Worm (Caenorhabditis elegans) whole organism, early embryonic: ENCODE results near the gene F02D8.9.

Experiments used
- B0310.2 ChIP-seq: sonication (generic microtip); optimal IDR thresholded peaks from 2 replicates; lab custom pipeline; 2016; ENCODE audit warnings: mild to moderate bottlenecking, missing genetic modification characterization, missing compliant biosample characterization
- F13C5.2 ChIP-seq: sonication (generic microtip); optimal IDR thresholded peaks from 2 replicates; lab custom pipeline; 2017; ENCODE audit warnings: mild to moderate bottlenecking, missing genetic modification characterization, inconsistent platforms, missing compliant biosample characterization
- aly-1 ChIP-seq: sonication (generic microtip); optimal IDR thresholded peaks from 2 replicates; lab custom pipeline; 2016; ENCODE audit warnings: missing genetic modification characterization, missing compliant biosample characterization
- ama-1 ChIP-seq: fragments of 150-350 bp; optimal IDR thresholded peaks from 2 replicates; lab custom pipeline; 2014
- ceh-13 ChIP-seq: fragments of 200-800 bp; sonication (Bioruptor generic); optimal IDR thresholded peaks from 2 replicates; lab custom pipeline; 2018; ENCODE audit warnings: mild to moderate bottlenecking, missing genetic modification characterization, missing compliant biosample characterization
- ceh-36 ChIP-seq: sonication (generic microtip); optimal IDR thresholded peaks from 2 replicates; lab custom pipeline; 2016; ENCODE audit warnings: missing genetic modification characterization, inconsistent platforms, missing compliant biosample characterization
- ets-7 ChIP-seq: sonication (generic microtip); optimal IDR thresholded peaks from 2 replicates; lab custom pipeline; 2016; ENCODE audit warnings: missing genotype, missing genetic modification characterization, missing compliant biosample characterization
- flt-1 ChIP-seq: fragments of 200-800 bp; sonication (Bioruptor generic); IDR thresholded peaks from 2 replicates; pipeline ENCODE4 v1.3.6; 2022; ENCODE audit warnings: missing genetic modification characterization, missing compliant biosample characterization
- hmbx-1 ChIP-seq: sonication (generic microtip); optimal IDR thresholded peaks from 2 replicates; lab custom pipeline; 2016; ENCODE audit warnings: mild to moderate bottlenecking, missing genetic modification characterization, missing compliant biosample characterization
- hmg-4 ChIP-seq: fragments of 200-800 bp; sonication (Bioruptor generic); optimal IDR thresholded peaks from 2 replicates; lab custom pipeline; 2018; ENCODE audit warnings: mild to moderate bottlenecking, missing genetic modification characterization, missing compliant biosample characterization
- hnd-1 ChIP-seq: sonication (generic microtip); optimal IDR thresholded peaks from 2 replicates; lab custom pipeline; 2016; ENCODE audit warnings: missing genetic modification characterization, missing compliant biosample characterization
- pes-1 ChIP-seq: fragments of 200-800 bp; sonication (Bioruptor generic); IDR thresholded peaks from 2 replicates; pipeline ENCODE4 v1.3.6; 2022; ENCODE audit warnings: missing genetic modification reagents, missing genetic modification characterization, missing compliant biosample characterization
- scrt-1 ChIP-seq: fragments of 200-800 bp; sonication (Bioruptor generic); IDR thresholded peaks from 2 replicates; pipeline ENCODE4 v1.3.6; 2022; ENCODE audit warnings: missing genetic modification characterization, missing compliant biosample characterization
- sea-1 ChIP-seq: fragments of 200-800 bp; sonication (Bioruptor generic); conservative IDR thresholded peaks from 2 replicates; pipeline ENCODE4 v1.3.6; 2022; ENCODE audit warnings: missing genetic modification characterization, missing compliant biosample characterization
- tbx-11 ChIP-seq: fragments of 200-800 bp; sonication (Bioruptor generic); IDR thresholded peaks from 2 replicates; pipeline ENCODE4 v1.3.6; 2022; ENCODE audit warnings: missing genetic modification characterization, missing compliant biosample characterization
- tbx-37 ChIP-seq: fragments of 200-800 bp; sonication (Bioruptor generic); conservative IDR thresholded peaks from 2 replicates; pipeline ENCODE4 v1.3.6; 2022; ENCODE audit warnings: missing genetic modification reagents, missing genetic modification characterization, missing compliant biosample characterization
- tra-4 ChIP-seq: sonication (generic microtip); optimal IDR thresholded peaks from 2 replicates; lab custom pipeline; 2017; ENCODE audit warnings: missing genetic modification characterization, missing compliant biosample characterization

F02D8.9 gene

DNA sequence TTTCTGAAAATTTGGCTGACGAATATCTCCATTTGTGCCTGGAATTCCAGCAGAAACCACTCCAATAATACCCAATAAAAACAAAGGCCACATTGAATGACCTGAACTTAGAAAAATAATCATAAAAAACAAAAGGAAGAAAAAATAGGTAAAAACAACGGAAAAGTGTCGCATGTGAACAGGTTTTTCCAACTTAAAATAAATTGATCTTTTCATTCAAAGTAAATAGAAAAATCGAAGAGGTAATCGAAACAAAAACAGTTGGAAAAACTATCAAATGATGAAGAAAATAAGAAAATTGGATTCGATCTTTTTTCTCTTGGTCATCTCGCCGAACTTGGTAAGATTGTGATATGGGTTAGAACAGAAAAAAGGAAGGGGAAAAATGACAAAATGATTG, 34.1 kb downstream of the F02D8.9 start, which contains the start of gene zmp-4:
Gene zmp-4 (minus strand): TSS at position 101 of the 400 bp plus-strand sequence.
- TF ChIP-seq B0310.2 (tag; lab: Kevin White, UChicago) = no peak
- no peak for TF ChIP-seq ama-1 (lab: Kevin White, UChicago)
- no peak for TF ChIP-seq ceh-36
- no peak for TF ChIP-seq ets-7
- TF ChIP-seq pes-1 (GFP tag; lab: Robert Waterston, UW) = no peak
- TF ChIP-seq tbx-37 (GFP tag; lab: Robert Waterston, UW) = no peak
- TF ChIP-seq hnd-1 (tag; lab: Kevin White, UChicago) = no peak
- TF ChIP-seq aly-1 (tag; lab: Kevin White, UChicago) = no peak

DNA sequence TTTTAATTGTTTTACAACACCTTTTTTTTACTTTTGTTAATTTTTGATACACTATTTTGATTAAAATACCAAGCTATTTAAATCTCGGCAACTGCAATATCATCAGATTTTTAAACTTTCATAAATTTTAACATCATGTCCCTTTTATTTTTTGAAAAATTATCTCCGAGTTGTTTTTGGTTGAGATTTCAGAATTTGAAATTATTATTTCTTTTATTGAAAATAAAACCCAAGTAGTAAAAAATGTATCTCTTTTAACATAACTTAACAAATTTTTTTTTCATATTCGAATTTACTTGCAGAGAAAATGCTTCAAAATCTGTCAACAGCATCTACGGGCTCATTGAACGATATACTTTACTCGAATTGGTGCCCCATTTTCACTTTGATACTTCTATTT, 40.0 kb downstream of the F02D8.9 start, which contains the start of gene H12D21.11:
Gene H12D21.11 (plus strand): TSS at position 301 of the 400 bp plus-strand sequence.
- TF ChIP-seq flt-1 (GFP tag; lab: Robert Waterston, UW) (no peak), ama-1 (lab: Kevin White, UChicago) (no peak), ets-7 (no peak), aly-1 (tag; lab: Kevin White, UChicago) (no peak), hmbx-1 (tag; lab: Kevin White, UChicago) (no peak), sea-1 (no peak), scrt-1 (GFP tag; lab: Robert Waterston, UW) (no peak), hnd-1 (tag; lab: Kevin White, UChicago) (no peak), ceh-13 (no peak), tra-4 (no peak), hmg-4 (GFP tag; lab: Kevin White, UChicago) (no peak), F13C5.2 (tag; lab: Kevin White, UChicago) (no peak), pes-1 (GFP tag; lab: Robert Waterston, UW) (no peak), tbx-11 (no peak), B0310.2 (tag; lab: Kevin White, UChicago) (no peak), tbx-37 (GFP tag; lab: Robert Waterston, UW) (no peak)

DNA sequence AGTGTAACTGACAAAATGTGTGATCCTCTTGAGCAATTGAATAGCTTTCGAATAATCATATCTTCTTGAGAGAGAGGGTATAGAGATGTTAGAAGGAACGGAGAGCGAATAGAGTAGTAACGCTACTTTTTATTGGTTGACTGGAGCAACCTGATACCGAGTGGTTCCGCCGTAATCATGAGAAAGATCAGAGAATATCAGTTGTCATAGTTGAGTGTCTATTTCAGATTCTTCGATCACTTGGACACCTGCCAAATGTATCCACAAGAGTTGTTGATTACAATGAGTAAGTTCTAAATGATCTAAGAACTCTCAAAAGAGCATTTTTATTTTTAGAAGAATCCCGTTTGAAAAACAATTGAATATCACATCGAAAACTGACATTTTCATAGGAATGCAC, 44.8 kb downstream of the F02D8.9 start:
- TF ChIP-seq B0310.2 (tag; lab: Kevin White, UChicago) = no peak
- no peak for TF ChIP-seq pes-1 (GFP tag; lab: Robert Waterston, UW)
- no peak for TF ChIP-seq ama-1 (lab: Kevin White, UChicago)
- no peak for TF ChIP-seq tbx-37 (GFP tag; lab: Robert Waterston, UW)
- TF ChIP-seq ets-7 = no peak
- TF ChIP-seq tbx-11 = no peak
- TF ChIP-seq hmbx-1 (tag; lab: Kevin White, UChicago) = no peak
- TF ChIP-seq aly-1 (tag; lab: Kevin White, UChicago) = no peak
- no peak for TF ChIP-seq hnd-1 (tag; lab: Kevin White, UChicago)
- TF ChIP-seq tra-4 = no peak
- TF ChIP-seq ceh-36 = no peak
- no peak for TF ChIP-seq scrt-1 (GFP tag; lab: Robert Waterston, UW)
- no peak for TF ChIP-seq sea-1
- no peak for TF ChIP-seq F13C5.2 (tag; lab: Kevin White, UChicago)
- no peak for TF ChIP-seq flt-1 (GFP tag; lab: Robert Waterston, UW)
- no peak for TF ChIP-seq hmg-4 (GFP tag; lab: Kevin White, UChicago)
- TF ChIP-seq ceh-13 = no peak

DNA sequence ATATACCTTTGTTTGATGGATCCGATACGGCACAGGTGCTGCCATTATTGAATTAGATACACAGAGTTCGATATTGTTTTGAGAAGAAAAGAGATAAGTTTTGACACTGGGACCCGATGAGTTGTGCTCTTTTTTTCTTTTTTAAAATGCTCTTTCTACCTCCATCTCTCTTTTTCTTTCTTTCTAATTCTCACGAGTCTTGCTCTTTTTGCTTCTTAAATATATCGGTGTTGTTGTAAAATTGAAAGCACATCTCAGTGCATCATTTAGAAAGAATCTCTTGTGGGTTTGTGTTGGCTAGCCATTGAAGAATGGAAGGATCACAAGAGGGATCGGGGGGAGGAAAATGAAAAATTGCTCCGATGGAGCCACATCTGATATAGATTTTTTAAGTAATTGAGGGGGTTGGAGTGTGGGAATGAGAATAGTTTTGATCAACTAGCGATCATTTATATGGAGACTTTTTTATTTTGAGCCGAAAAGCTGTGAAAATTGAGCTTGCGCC, 46.2 kb downstream of the F02D8.9 start, which contains the start of gene H12D21.9:
Gene H12D21.9 (minus strand): TSS at position 148 of the 505 bp plus-strand sequence.
- TF ChIP-seq ets-7 (no peak), hmbx-1 (tag; lab: Kevin White, UChicago) (no peak), F13C5.2 (tag; lab: Kevin White, UChicago) (no peak), sea-1 (no peak)

DNA sequence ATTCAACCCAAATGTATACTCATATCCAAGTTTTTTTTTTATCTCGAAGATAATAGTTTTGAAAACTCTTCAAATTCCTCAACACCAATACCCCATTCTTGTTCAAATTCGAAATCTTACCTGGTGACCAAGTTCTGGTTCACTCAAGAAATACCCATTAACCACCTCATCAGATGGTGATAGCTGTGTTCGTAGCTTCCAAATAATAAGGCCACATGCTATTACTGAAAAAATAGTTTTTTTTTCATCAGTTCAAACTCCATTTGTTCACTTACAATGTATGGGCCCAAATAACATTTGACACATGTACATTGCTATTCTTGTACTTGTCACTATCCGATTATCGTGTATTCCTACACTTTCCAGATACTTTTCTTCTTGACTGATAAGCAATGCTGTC, 48.1 kb downstream of the F02D8.9 start:
- TF ChIP-seq sea-1 = no peak
- TF ChIP-seq aly-1 (tag; lab: Kevin White, UChicago) = no peak
